Worm (Caenorhabditis elegans): ENCODE measurements around the gene rdl-1.

ce11 chrIV:7812709-7813108 lies 42.6 kb upstream of the rdl-1 start, which contains the start of gene zgpa-1:
- TF ChIP-seq nhr-11 (tag; optimal IDR thresholded peaks at IDR 0.05) (no peak), ztf-4 (tag; optimal IDR thresholded peaks at IDR 0.05) (no peak), elt-3 (tag; optimal IDR thresholded peaks at IDR 0.05) (no peak), ztf-11 (tag; optimal IDR thresholded peaks at IDR 0.05) (no peak), sma-9 (GFP tag; optimal IDR thresholded peaks at IDR 0.05) (no peak), sma-9 (tag; optimal IDR thresholded peaks at IDR 0.05) (no peak), ceh-82 (tag; optimal IDR thresholded peaks at IDR 0.05) (no peak), ZK546.5 (tag; optimal IDR thresholded peaks at IDR 0.05) (no peak), mdl-1 (tag; optimal IDR thresholded peaks at IDR 0.05) (no peak), nhr-6 (tag; optimal IDR thresholded peaks at IDR 0.05) (no peak), unc-55 (GFP tag; optimal IDR thresholded peaks at IDR 0.05) (no peak)

Measured in whole organism, L2 larva.